Worm (Caenorhabditis elegans): ENCODE measurements around the gene mtl-1.

DNA sequence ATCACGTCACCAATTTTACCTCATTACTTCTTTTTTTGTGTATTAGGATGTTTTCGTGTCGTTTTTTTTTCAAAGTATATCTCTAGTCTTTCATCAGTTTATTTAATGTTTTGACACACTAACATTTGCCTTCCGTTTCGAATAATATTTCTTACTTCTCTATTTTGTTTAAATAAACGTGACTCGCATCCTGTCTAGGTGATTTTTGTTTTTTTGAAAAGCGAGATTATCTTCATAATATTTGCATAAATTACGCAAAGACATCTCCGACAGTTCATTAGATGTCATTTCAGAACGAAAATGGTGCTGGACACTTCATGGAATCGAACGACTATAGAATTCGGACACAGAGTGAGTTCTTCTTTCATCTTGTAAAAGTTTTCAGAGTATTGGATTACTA lies 42.3 kb downstream of the mtl-1 start, which contains the start of gene T10H9.1:
- TF ChIP-seq hmg-4 (GFP tag; optimal IDR thresholded peaks at IDR 0.05) (no peak), ama-1 (optimal IDR thresholded peaks at IDR 0.05) (no peak), hmbx-1 (tag; optimal IDR thresholded peaks at IDR 0.05) (no peak), ceh-36 (tag; optimal IDR thresholded peaks at IDR 0.05) (no peak), sea-1 (GFP tag; conservative IDR thresholded peaks at IDR 0.05) (no peak), pes-1 (GFP tag; IDR thresholded peaks at IDR 0.05) (no peak), tra-4 (tag; optimal IDR thresholded peaks at IDR 0.05) (no peak), ceh-13 (GFP tag; optimal IDR thresholded peaks at IDR 0.05) (no peak), tbx-37 (GFP tag; conservative IDR thresholded peaks at IDR 0.05) (no peak), flt-1 (GFP tag; IDR thresholded peaks at IDR 0.05) (no peak), scrt-1 (GFP tag; IDR thresholded peaks at IDR 0.05) (no peak), tbx-11 (GFP tag; IDR thresholded peaks at IDR 0.05) (no peak), F13C5.2 (tag; optimal IDR thresholded peaks at IDR 0.05) (no peak), B0310.2 (tag; optimal IDR thresholded peaks at IDR 0.05) (no peak)

Measured in whole organism, early embryonic.